Worm (Caenorhabditis elegans) whole organism, late embryonic: ENCODE results near the gene Y39H10B.2.

ENCODE experiments used
- C38D4.7 ChIP-seq: fragments of 200-800 bp; sonication (Bioruptor generic); optimal IDR thresholded peaks from 2 replicates; lab custom pipeline; 2018; ENCODE audit warnings: mild to moderate bottlenecking, missing genetic modification characterization, moderate library complexity, missing compliant biosample characterization
- F13H6.1 ChIP-seq: sonication (generic microtip); optimal IDR thresholded peaks from 2 replicates; lab custom pipeline; 2016; ENCODE audit warnings: missing genetic modification characterization, missing compliant biosample characterization
- K09A11.1 ChIP-seq: sonication (generic microtip); optimal IDR thresholded peaks from 2 replicates; lab custom pipeline; 2017; ENCODE audit warnings: antibody characterized with exemption, mild to moderate bottlenecking, missing genetic modification characterization, missing compliant biosample characterization; ENCODE audit not compliant: insufficient read depth
- ceh-18 ChIP-seq: sonication (generic microtip); optimal IDR thresholded peaks from 2 replicates; lab custom pipeline; 2016; ENCODE audit warnings: missing genetic modification characterization, missing compliant biosample characterization
- ceh-19 ChIP-seq: fragments of 200-800 bp; sonication (Bioruptor generic); optimal IDR thresholded peaks from 2 replicates; lab custom pipeline; 2018; ENCODE audit warnings: mild to moderate bottlenecking, missing genetic modification characterization, missing compliant biosample characterization
- ceh-2 ChIP-seq: sonication (generic microtip); optimal IDR thresholded peaks from 2 replicates; lab custom pipeline; 2016; ENCODE audit warnings: missing genotype, missing genetic modification characterization, missing compliant biosample characterization
- ceh-22 ChIP-seq: sonication (generic microtip); optimal IDR thresholded peaks from 2 replicates; lab custom pipeline; 2017; ENCODE audit warnings: missing biosample characterization, missing genetic modification characterization
- ceh-45 ChIP-seq: fragments of 200-800 bp; sonication (Bioruptor generic); IDR thresholded peaks from 2 replicates; pipeline ENCODE4 v1.3.6; 2022; ENCODE audit warnings: missing genetic modification reagents, missing genetic modification characterization, missing compliant biosample characterization
- ceh-48 ChIP-seq: sonication (generic microtip); optimal IDR thresholded peaks from 2 replicates; lab custom pipeline; 2016; ENCODE audit warnings: missing genetic modification characterization, inconsistent platforms, missing compliant biosample characterization
- ceh-9 ChIP-seq: sonication (generic microtip); optimal IDR thresholded peaks from 2 replicates; lab custom pipeline; 2016; ENCODE audit warnings: mild to moderate bottlenecking, missing genetic modification characterization, inconsistent platforms, missing compliant biosample characterization
- che-1 ChIP-seq: sonication (generic microtip); optimal IDR thresholded peaks from 2 replicates; lab custom pipeline; 2016; ENCODE audit warnings: mild to moderate bottlenecking, missing genetic modification characterization, missing compliant biosample characterization
- elt-2 ChIP-seq: sonication (generic microtip); optimal IDR thresholded peaks from 2 replicates; lab custom pipeline; 2016; ENCODE audit warnings: missing genetic modification reagents, missing genetic modification characterization, missing compliant biosample characterization
- elt-4 ChIP-seq: sonication (generic microtip); optimal IDR thresholded peaks from 2 replicates; lab custom pipeline; 2016; ENCODE audit warnings: missing genetic modification characterization, missing compliant biosample characterization
- fax-1 ChIP-seq: sonication (generic microtip); optimal IDR thresholded peaks from 2 replicates; lab custom pipeline; 2016; ENCODE audit warnings: missing genotype, missing genetic modification characterization, missing compliant biosample characterization
- fkh-10 ChIP-seq: fragments of 150-350 bp; optimal IDR thresholded peaks from 2 replicates; lab custom pipeline; 2014; ENCODE audit warnings: missing biosample characterization, missing genetic modification reagents, missing genetic modification characterization
- hlh-30 ChIP-seq: sonication (generic microtip); optimal IDR thresholded peaks from 2 replicates; lab custom pipeline; 2017; ENCODE audit warnings: antibody characterized with exemption, missing genetic modification characterization, missing compliant biosample characterization; ENCODE audit not compliant: insufficient read depth
- hlh-8 ChIP-seq: sonication (generic microtip); optimal IDR thresholded peaks from 2 replicates; lab custom pipeline; 2016; ENCODE audit warnings: missing genotype, missing genetic modification characterization, missing compliant biosample characterization
- lin-11 ChIP-seq: fragments of 200-800 bp; sonication (Bioruptor generic); optimal IDR thresholded peaks from 2 replicates; lab custom pipeline; 2018; ENCODE audit warnings: mild to moderate bottlenecking, missing genetic modification characterization, missing compliant biosample characterization
- mec-3 ChIP-seq: sonication (generic microtip); optimal IDR thresholded peaks from 2 replicates; lab custom pipeline; 2016; ENCODE audit warnings: borderline replicate concordance, missing genetic modification characterization, missing compliant biosample characterization
- nfya-1 ChIP-seq: sonication (generic microtip); optimal IDR thresholded peaks from 2 replicates; lab custom pipeline; 2017; ENCODE audit warnings: missing genetic modification characterization, mild to moderate bottlenecking, missing compliant biosample characterization, antibody characterized with exemption, moderate library complexity
- nhr-232 ChIP-seq: sonication (generic microtip); optimal IDR thresholded peaks from 2 replicates; lab custom pipeline; 2016; ENCODE audit warnings: missing genetic modification characterization, missing compliant biosample characterization
- npax-4 ChIP-seq: sonication (generic microtip); optimal IDR thresholded peaks from 2 replicates; lab custom pipeline; 2016; ENCODE audit warnings: missing genetic modification characterization, missing compliant biosample characterization
- odd-2 ChIP-seq: sonication (generic microtip); optimal IDR thresholded peaks from 2 replicates; lab custom pipeline; 2017; ENCODE audit warnings: antibody characterized with exemption, mild to moderate bottlenecking, missing genetic modification characterization, missing compliant biosample characterization
- pha-2 ChIP-seq: sonication (generic microtip); optimal IDR thresholded peaks from 2 replicates; lab custom pipeline; 2017; ENCODE audit warnings: mild to moderate bottlenecking, missing genetic modification characterization, missing compliant biosample characterization
- pros-1 ChIP-seq: fragments of 150-350 bp; optimal IDR thresholded peaks from 2 replicates; lab custom pipeline; 2014; ENCODE audit warnings: missing biosample characterization, missing genetic modification reagents, missing genetic modification characterization
- rnt-1 ChIP-seq: sonication (generic microtip); optimal IDR thresholded peaks from 2 replicates; lab custom pipeline; 2016; ENCODE audit warnings: missing genetic modification characterization, missing compliant biosample characterization
- tbx-2 ChIP-seq: sonication (generic microtip); optimal IDR thresholded peaks from 2 replicates; lab custom pipeline; 2016; ENCODE audit warnings: missing genetic modification characterization, missing compliant biosample characterization
- tbx-7 ChIP-seq: sonication (generic microtip); optimal IDR thresholded peaks from 2 replicates; lab custom pipeline; 2016; ENCODE audit warnings: missing genotype, missing genetic modification characterization, missing compliant biosample characterization
- unc-3 ChIP-seq, 2 experiments: fragments of 200-800 bp in 1 of 2; sonication (Bioruptor generic) in 1 of 2; sonication (generic microtip) in 1 of 2; conservative IDR thresholded peaks in 1 of 2; optimal IDR thresholded peaks in 1 of 2; 2 replicates each; pipeline versions ENCODE4 v1.3.6 to Lab custom; 2016 to 2022; ENCODE audit warnings: missing compliant biosample characterization in 2 of 2, missing genetic modification characterization in 2 of 2, missing genetic modification reagents in 1 of 2
- unc-55 ChIP-seq: sonication (generic microtip); optimal IDR thresholded peaks from 2 replicates; lab custom pipeline; 2017; ENCODE audit warnings: missing biosample characterization, missing genetic modification reagents, missing genetic modification characterization
- unc-86 ChIP-seq: sonication (generic microtip); optimal IDR thresholded peaks from 2 replicates; lab custom pipeline; 2016; ENCODE audit warnings: missing genetic modification characterization, missing compliant biosample characterization
- zip-5 ChIP-seq: sonication (generic microtip); optimal IDR thresholded peaks from 2 replicates; lab custom pipeline; 2016; ENCODE audit warnings: missing genetic modification characterization, missing compliant biosample characterization
- ztf-16 ChIP-seq: sonication (generic microtip); optimal IDR thresholded peaks from 2 replicates; lab custom pipeline; 2017; ENCODE audit warnings: missing genetic modification characterization, missing compliant biosample characterization

The Y39H10B.2 gene

ce11 chrV:3704688-3705087, 36.1 kb downstream of the Y39H10B.2 start, which contains the start of gene lin-40:
lin-40 (plus strand) TSS chrV:3704988.
- no peak for TF ChIP-seq elt-2 (tag; lab: Kevin White, UChicago)
- no peak for TF ChIP-seq pros-1 (tag; lab: Kevin White, UChicago)
- TF ChIP-seq F13H6.1 (tag; lab: Kevin White, UChicago): no peak
- TF ChIP-seq unc-55 (GFP tag; lab: Kevin White, UChicago): no peak
- no peak for TF ChIP-seq ceh-9 (tag; lab: Kevin White, UChicago)
- no peak for TF ChIP-seq nhr-232 (tag; lab: Kevin White, UChicago)
- TF ChIP-seq hlh-8 (tag; lab: Kevin White, UChicago): no peak
- no peak for TF ChIP-seq ceh-19 (GFP tag; lab: Kevin White, UChicago)
- no peak for TF ChIP-seq ceh-22 (tag; lab: Kevin White, UChicago)
- no peak for TF ChIP-seq lin-11
- no peak for TF ChIP-seq ceh-2 (tag; lab: Kevin White, UChicago)
- no peak for TF ChIP-seq unc-3 (GFP tag; conservative IDR thresholded peaks at IDR 0.05; lab: Robert Waterston, UW)
- TF ChIP-seq unc-3 (tag; optimal IDR thresholded peaks at IDR 0.05; lab: Kevin White, UChicago): no peak
- no peak for TF ChIP-seq elt-4 (tag; lab: Kevin White, UChicago)
- TF ChIP-seq zip-5 (tag; lab: Kevin White, UChicago): no peak
- TF ChIP-seq ceh-18 (tag; lab: Kevin White, UChicago): no peak
- no peak for TF ChIP-seq tbx-7
- no peak for TF ChIP-seq ztf-16 (tag; lab: Kevin White, UChicago)

ce11 chrV:3706167-3706566, 37.6 kb downstream of the Y39H10B.2 start:
- no peak for TF ChIP-seq C38D4.7 (GFP tag; lab: Kevin White, UChicago)
- no peak for TF ChIP-seq fax-1
- no peak for TF ChIP-seq elt-4 (tag; lab: Kevin White, UChicago)
- no peak for TF ChIP-seq hlh-30 (tag; lab: Kevin White, UChicago)
- no peak for TF ChIP-seq elt-2 (tag; lab: Kevin White, UChicago)
- no peak for TF ChIP-seq ceh-45 (GFP tag; lab: Robert Waterston, UW)
- TF ChIP-seq K09A11.1 (tag; lab: Kevin White, UChicago): no peak
- no peak for TF ChIP-seq npax-4 (tag; lab: Kevin White, UChicago)

ce11 chrV:3706893-3707292, 38.3 kb downstream of the Y39H10B.2 start:
- TF ChIP-seq che-1 (tag; lab: Kevin White, UChicago) (no peak), unc-86 (tag; lab: Kevin White, UChicago) (no peak), hlh-8 (tag; lab: Kevin White, UChicago) (no peak), pha-2 (tag; lab: Kevin White, UChicago) (no peak), ceh-48 (tag; lab: Kevin White, UChicago) (no peak), ceh-45 (GFP tag; lab: Robert Waterston, UW) (no peak), nhr-232 (tag; lab: Kevin White, UChicago) (no peak), fax-1 (no peak), odd-2 (tag; lab: Kevin White, UChicago) (no peak)

- TF ChIP-seq nfya-1 (tag; lab: Kevin White, UChicago): peak; percentile 87
- TF ChIP-seq, all 69 proteins: peak for 1; not testable (repeated sequence) for 68
Observed at ce11 chrV:3707560-3707959, 39.0 kb downstream of the Y39H10B.2 start.

DNA sequence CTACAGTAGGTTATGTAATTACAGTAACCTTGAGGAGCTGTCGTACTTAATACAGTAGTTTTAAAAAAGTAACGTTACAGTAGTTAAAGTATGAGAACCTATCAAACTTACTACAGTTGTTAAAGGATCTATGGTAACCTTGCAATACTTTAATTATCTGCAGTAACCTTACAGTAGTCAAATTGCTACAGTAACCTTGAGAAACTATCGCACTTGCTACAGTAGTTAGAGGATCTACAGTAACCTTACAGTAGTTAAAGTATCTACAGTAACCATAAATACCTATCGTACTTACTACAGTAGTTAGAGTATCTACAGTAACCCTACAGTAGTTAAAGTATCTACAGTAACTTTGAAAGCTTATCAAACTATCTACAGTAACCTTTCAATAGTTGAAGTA, 43.0 kb downstream of the Y39H10B.2 start:
- TF ChIP-seq rnt-1 (tag; lab: Kevin White, UChicago) (no peak), C38D4.7 (GFP tag; lab: Kevin White, UChicago) (no peak), ceh-19 (GFP tag; lab: Kevin White, UChicago) (no peak), tbx-2 (tag; lab: Kevin White, UChicago) (no peak), fkh-10 (GFP tag; lab: Kevin White, UChicago) (no peak), ceh-45 (GFP tag; lab: Robert Waterston, UW) (no peak), mec-3 (tag; lab: Kevin White, UChicago) (no peak), ceh-48 (tag; lab: Kevin White, UChicago) (no peak)
- TF ChIP-seq, all 69 proteins: peak for 0
